Fruit fly (Drosophila melanogaster): Measurements from ENCODE around the gene Ufsp2.
A peak's percentile ranks its signal among the peaks of the same experiment; 100 is the strongest.

Ufsp2 gene

DNA sequence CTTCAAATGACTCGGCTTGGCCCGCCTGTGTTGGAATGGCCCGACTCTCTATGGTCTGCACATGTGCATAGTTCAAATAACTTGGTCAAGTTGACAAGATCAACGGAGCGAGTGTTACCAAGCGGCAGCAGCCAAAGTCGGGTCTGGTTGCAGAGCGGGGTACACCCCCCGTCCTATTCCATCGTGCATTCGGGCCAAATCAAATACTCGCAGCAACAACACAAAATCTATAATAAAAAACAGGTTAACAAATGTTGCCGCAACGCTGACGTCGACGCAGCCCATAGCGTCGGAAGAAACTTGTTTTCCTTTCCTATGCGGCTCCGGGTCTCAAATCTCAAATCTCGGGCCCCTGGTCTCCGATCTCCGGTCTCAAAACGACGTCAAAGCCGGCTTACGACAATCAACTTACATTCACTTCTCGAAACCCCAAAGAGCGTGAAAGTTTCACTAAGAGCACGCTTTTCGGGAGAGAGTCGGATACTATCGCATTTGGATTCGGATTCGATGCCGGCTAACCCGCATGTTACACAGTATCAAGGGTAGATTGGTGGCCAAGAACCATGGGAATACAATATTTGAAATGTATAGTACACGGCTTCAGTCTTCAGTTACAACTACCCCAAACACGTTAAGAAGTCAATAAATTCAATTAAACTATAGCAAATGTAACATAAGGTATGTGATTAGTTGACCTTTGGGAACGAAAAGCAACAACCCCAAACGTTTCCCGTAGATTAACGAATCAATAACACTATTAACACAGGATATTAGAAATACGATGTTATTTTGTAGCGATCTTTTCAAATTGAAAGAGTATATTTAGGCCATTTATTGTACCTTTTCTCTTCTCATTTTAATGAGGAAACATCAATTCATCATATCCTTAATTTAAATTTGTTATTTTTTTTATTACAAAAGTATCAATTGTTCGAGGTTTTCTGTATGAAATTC is 41.8 kb upstream of the Ufsp2 start (continued):
- TF ChIP-seq CrebA (GFP tag; optimal IDR thresholded peaks at IDR 0.05; ENCODE audit: borderline replicate concordance): peak; percentile 31
- TF ChIP-seq Sp1 (GFP tag; optimal IDR thresholded peaks at IDR 0.05): peak; percentile 88
- TF ChIP-seq lola (GFP tag; optimal IDR thresholded peaks at IDR 0.05): no peak

DNA sequence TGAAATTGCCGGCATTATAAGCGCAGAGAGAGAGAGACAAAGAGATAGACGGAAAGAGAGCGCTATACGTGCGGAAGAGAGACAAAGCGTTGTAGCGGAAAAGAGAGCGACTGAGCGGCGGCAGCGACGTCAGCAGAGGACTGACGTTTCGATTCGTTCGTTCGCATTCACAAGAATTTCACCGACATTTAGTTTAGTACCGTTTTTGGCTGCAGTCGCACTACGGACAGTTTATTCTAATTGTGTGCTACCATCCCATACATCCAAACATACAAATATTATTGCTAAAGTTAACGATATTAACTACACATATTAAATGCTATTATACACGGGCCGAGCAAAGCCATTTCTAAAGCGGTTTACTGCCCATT is 41.2 kb upstream of the Ufsp2 start, which contains the start of gene CrebA:
Gene CrebA (plus strand): TSS at position 168 of the 371 bp plus-strand sequence.
- TF ChIP-seq dl (GFP tag; optimal IDR thresholded peaks at IDR 0.05; ENCODE audit: insufficient read depth in 1 of 2, partially characterized antibody in 2 of 2): peak; percentile 83 to 89
- no peak for TF ChIP-seq N (GFP tag; optimal IDR thresholded peaks at IDR 0.05)
- no peak for TF ChIP-seq woc (GFP tag; optimal IDR thresholded peaks at IDR 0.05)
- TF ChIP-seq Dfd (GFP tag; optimal IDR thresholded peaks at IDR 0.05): no peak
- no peak for TF ChIP-seq fru (GFP tag; optimal IDR thresholded peaks at IDR 0.05)
- peak; percentile 80 for TF ChIP-seq Hr83 (GFP tag; optimal IDR thresholded peaks at IDR 0.05; ENCODE audit: poor library complexity, severe bottlenecking)
- no peak for TF ChIP-seq br (GFP tag; optimal IDR thresholded peaks at IDR 0.05)
- no peak for TF ChIP-seq lola (GFP tag; optimal IDR thresholded peaks at IDR 0.05)
- no peak for TF ChIP-seq brk (GFP tag; optimal IDR thresholded peaks at IDR 0.05)
- TF ChIP-seq Rel (GFP tag; optimal IDR thresholded peaks at IDR 0.05): no peak
- TF ChIP-seq Rel (tag; optimal IDR thresholded peaks at IDR 0.05): peak; percentile 18
- no peak for TF ChIP-seq sv (GFP tag; optimal IDR thresholded peaks at IDR 0.05)
- peak; percentile 91 for TF ChIP-seq Dif (GFP tag; optimal IDR thresholded peaks at IDR 0.05; ENCODE audit: partially characterized antibody)
- TF ChIP-seq psq (GFP tag; optimal IDR thresholded peaks at IDR 0.05): no peak
- TF ChIP-seq sage (GFP tag; optimal IDR thresholded peaks at IDR 0.05): peak; percentile 31
- TF ChIP-seq Myc (optimal IDR thresholded peaks at IDR 0.05): no peak
- TF ChIP-seq GATAd (GFP tag; optimal IDR thresholded peaks at IDR 0.05): no peak
- TF ChIP-seq Vsx2 (GFP tag; optimal IDR thresholded peaks at IDR 0.05; ENCODE audit: partially characterized antibody): peak; percentile 81
- TF ChIP-seq CrebA (GFP tag; optimal IDR thresholded peaks at IDR 0.05; ENCODE audit: borderline replicate concordance): no peak
- no peak for TF ChIP-seq jim (GFP tag; optimal IDR thresholded peaks at IDR 0.05)
- no peak for TF ChIP-seq Sp1 (GFP tag; optimal IDR thresholded peaks at IDR 0.05)

- peak; percentile 44 for TF ChIP-seq N (GFP tag; optimal IDR thresholded peaks at IDR 0.05)
- TF ChIP-seq tai (GFP tag; optimal IDR thresholded peaks at IDR 0.05): no peak
- TF ChIP-seq pan (optimal IDR thresholded peaks at IDR 0.05): no peak
- peak in 1 of 2 experiments; percentile 51 for TF ChIP-seq dl (GFP tag; optimal IDR thresholded peaks at IDR 0.05; ENCODE audit: insufficient read depth in 1 of 2, partially characterized antibody in 2 of 2)
- no peak for TF ChIP-seq Sp1 (GFP tag; optimal IDR thresholded peaks at IDR 0.05)
- no peak for TF ChIP-seq Rel (GFP tag; optimal IDR thresholded peaks at IDR 0.05)
- peak; percentile 77 for TF ChIP-seq Rel (tag; optimal IDR thresholded peaks at IDR 0.05)
- TF ChIP-seq woc (GFP tag; optimal IDR thresholded peaks at IDR 0.05): peak; percentile 20
Measured at dm6 chr3L:15535800-15536225, 40.6 kb upstream of the Ufsp2 start.

- TF ChIP-seq Hr83 (GFP tag; optimal IDR thresholded peaks at IDR 0.05; ENCODE audit: poor library complexity, severe bottlenecking): no peak
- no peak for TF ChIP-seq Dif (GFP tag; optimal IDR thresholded peaks at IDR 0.05; ENCODE audit: partially characterized antibody)
- no peak for TF ChIP-seq Mio (GFP tag; optimal IDR thresholded peaks at IDR 0.05)
- no peak for TF ChIP-seq usp (GFP tag; optimal IDR thresholded peaks at IDR 0.05)
- TF ChIP-seq psq (GFP tag; optimal IDR thresholded peaks at IDR 0.05): no peak
- no peak for TF ChIP-seq h (GFP tag; optimal IDR thresholded peaks at IDR 0.05)
- TF ChIP-seq br (GFP tag; optimal IDR thresholded peaks at IDR 0.05): no peak
- no peak for TF ChIP-seq Vsx2 (GFP tag; optimal IDR thresholded peaks at IDR 0.05; ENCODE audit: partially characterized antibody)
- TF ChIP-seq GATAd (GFP tag; optimal IDR thresholded peaks at IDR 0.05): no peak
- no peak for TF ChIP-seq CG32264 (GFP tag; optimal IDR thresholded peaks at IDR 0.05)
- TF ChIP-seq CrebA (GFP tag; optimal IDR thresholded peaks at IDR 0.05; ENCODE audit: borderline replicate concordance): no peak
- no peak for TF ChIP-seq foxo (GFP tag; optimal IDR thresholded peaks at IDR 0.05)
- no peak for TF ChIP-seq Myc (optimal IDR thresholded peaks at IDR 0.05)
- no peak for TF ChIP-seq pan (optimal IDR thresholded peaks at IDR 0.05)
Measured at dm6 chr3L:15536550-15536949, 39.8 kb upstream of the Ufsp2 start.
